Fruit fly (Drosophila melanogaster): ENCODE measurements around the gene Atg14.

Gene Atg14

dm6 chr3R:29094152-29094551 lies 22.0 kb upstream of the Atg14 start (continued):
- TF ChIP-seq Lpt (GFP tag; optimal IDR thresholded peaks at IDR 0.05) (peak; percentile 51), CG31627 (GFP tag; optimal IDR thresholded peaks at IDR 0.05) (peak; percentile 6), CG6854 (GFP tag; optimal IDR thresholded peaks at IDR 0.05) (no peak), CG8319 (GFP tag; optimal IDR thresholded peaks at IDR 0.05) (peak; percentile 22), Ets96B (tag; optimal IDR thresholded peaks at IDR 0.05) (peak; percentile 77), esn (GFP tag; optimal IDR thresholded peaks at IDR 0.05) (peak; percentile 33), Sox15 (GFP tag; optimal IDR thresholded peaks at IDR 0.05) (no peak), OdsH (GFP tag; optimal IDR thresholded peaks at IDR 0.05) (peak; percentile 54), net (GFP tag; optimal IDR thresholded peaks at IDR 0.05) (peak; percentile 44), CG16779 (tag; optimal IDR thresholded peaks at IDR 0.05) (peak; percentile 47), fkh (GFP tag; optimal IDR thresholded peaks at IDR 0.05) (no peak), fd85E (GFP tag; optimal IDR thresholded peaks at IDR 0.05) (no peak), CG34406 (GFP tag; optimal IDR thresholded peaks at IDR 0.05) (peak; percentile 31), dac (GFP tag; optimal IDR thresholded peaks at IDR 0.05) (no peak), fd59A (GFP tag; optimal IDR thresholded peaks at IDR 0.05) (peak; percentile 64), svp (GFP tag) (no peak), topi (GFP tag; optimal IDR thresholded peaks at IDR 0.05) (peak; percentile 8), Smox (GFP tag; optimal IDR thresholded peaks at IDR 0.05) (no peak), CG8119 (GFP tag; IDR thresholded peaks at IDR 0.05) (peak; percentile 66), pdm3 (GFP tag; optimal IDR thresholded peaks at IDR 0.05) (peak; percentile 47), CG4318 (GFP tag; optimal IDR thresholded peaks at IDR 0.05) (no peak), acj6 (GFP tag; optimal IDR thresholded peaks at IDR 0.05) (peak; percentile 47), CG3032 (tag; optimal IDR thresholded peaks at IDR 0.05) (peak; percentile 72)

- TF ChIP-seq CG6163 (GFP tag; IDR thresholded peaks at IDR 0.05) (no peak), lz (GFP tag; optimal IDR thresholded peaks at IDR 0.05) (no peak), Hr39 (GFP tag; optimal IDR thresholded peaks at IDR 0.05) (no peak), CG6854 (GFP tag; optimal IDR thresholded peaks at IDR 0.05) (peak; percentile 5)
Observed at dm6 chr3R:29095525-29095924, 20.7 kb upstream of the Atg14 start.

- TF ChIP-seq acj6 (GFP tag; optimal IDR thresholded peaks at IDR 0.05) (no peak), salr (GFP tag; optimal IDR thresholded peaks at IDR 0.05) (peak in 1 of 2 experiments; percentile 60), esn (GFP tag; optimal IDR thresholded peaks at IDR 0.05) (peak; percentile 92), CG32006 (GFP tag; optimal IDR thresholded peaks at IDR 0.05) (no peak), Sox15 (GFP tag; optimal IDR thresholded peaks at IDR 0.05) (peak; percentile 61), CG10669 (GFP tag; optimal IDR thresholded peaks at IDR 0.05) (peak; percentile 87), CG11294 (GFP tag; IDR thresholded peaks at IDR 0.05) (no peak), CG7368 (GFP tag; optimal IDR thresholded peaks at IDR 0.05) (peak; percentile 50), CG10631 (GFP tag; optimal IDR thresholded peaks at IDR 0.05) (peak; percentile 82), Sox14 (GFP tag; optimal IDR thresholded peaks at IDR 0.05) (peak; percentile 78), eg (GFP tag; IDR thresholded peaks at IDR 0.05) (0 out of 3 replicates have a peak, but pooled peaks have one; percentile 25), fkh (GFP tag; optimal IDR thresholded peaks at IDR 0.05) (no peak), Met (GFP tag; optimal IDR thresholded peaks at IDR 0.05) (peak; percentile 91), Smox (GFP tag; optimal IDR thresholded peaks at IDR 0.05) (no peak), topi (GFP tag; optimal IDR thresholded peaks at IDR 0.05) (peak; percentile 90), Hr39 (GFP tag; optimal IDR thresholded peaks at IDR 0.05) (peak; percentile 91), CG6163 (GFP tag; IDR thresholded peaks at IDR 0.05) (peak; percentile 91), spab (GFP tag; optimal IDR thresholded peaks at IDR 0.05) (peak; percentile 83), Gug (GFP tag; IDR thresholded peaks at IDR 0.05) (peak; percentile 37; the same call in 1 of the 2 replicates), CG6276 (GFP tag; optimal IDR thresholded peaks at IDR 0.05) (no peak), CG31627 (GFP tag; optimal IDR thresholded peaks at IDR 0.05) (peak; percentile 88), net (GFP tag; optimal IDR thresholded peaks at IDR 0.05) (peak; percentile 68), CG1621 (tag; optimal IDR thresholded peaks at IDR 0.05) (peak; percentile 72), Eip93F (GFP tag; optimal IDR thresholded peaks at IDR 0.05) (peak; percentile 51), fd59A (GFP tag; optimal IDR thresholded peaks at IDR 0.05) (peak; percentile 81), Eip78C (GFP tag) (peak; percentile 96), achi (GFP tag; optimal IDR thresholded peaks at IDR 0.05) (peak; percentile 77), CG15336 (GFP tag; IDR thresholded peaks at IDR 0.05) (peak; percentile 38), CG16779 (tag; optimal IDR thresholded peaks at IDR 0.05) (peak; percentile 53), svp (GFP tag) (peak; percentile 96), CG8119 (GFP tag; IDR thresholded peaks at IDR 0.05) (no peak; the same call in 2 of the 3 replicates), CG8319 (GFP tag; optimal IDR thresholded peaks at IDR 0.05) (no peak), dsx (GFP tag; optimal IDR thresholded peaks at IDR 0.05; ENCODE audit: poor library complexity, severe bottlenecking) (peak; percentile 83), lz (GFP tag; optimal IDR thresholded peaks at IDR 0.05) (peak; percentile 84), CG11762 (GFP tag; optimal IDR thresholded peaks at IDR 0.05; ENCODE audit: insufficient read depth) (peak; percentile 44), CG34406 (GFP tag; optimal IDR thresholded peaks at IDR 0.05) (peak; percentile 67)
Observed at dm6 chr3R:29096009-29096443, 20.2 kb upstream of the Atg14 start.

Data from whole organism, prepupa.